Fruit fly (Drosophila melanogaster) whole organism, embryonic: Measurements from ENCODE around the gene CG10086.

Source experiments
- B-H1 ChIP-seq: fragments of 200-800 bp; sonication (Bioruptor generic); IDR thresholded peaks from 3 replicates; pipeline ENCODE4 v1.3.6; 2022; ENCODE audit warnings: missing biosample characterization, missing genetic modification characterization
- CG10366 ChIP-seq: fragments of 200-800 bp; sonication (Bioruptor generic); IDR thresholded peaks from 2 replicates; pipeline ENCODE4 v1.3.6; 2022; ENCODE audit warnings: missing biosample characterization, missing genetic modification characterization
- CG12391 ChIP-seq: fragments of 200-800 bp; sonication (Bioruptor generic); optimal IDR thresholded peaks from 3 replicates; lab custom pipeline; 2018; ENCODE audit warnings: missing biosample characterization, mild to moderate bottlenecking, missing genetic modification characterization, moderate library complexity
- CG13894 ChIP-seq: fragments of 200-800 bp; sonication (Bioruptor generic); optimal IDR thresholded peaks from 3 replicates; lab custom pipeline; 2018; ENCODE audit warnings: missing biosample characterization, mild to moderate bottlenecking, missing genetic modification characterization, moderate library complexity
- CG15601 ChIP-seq: fragments of 200-800 bp; sonication (Bioruptor generic); optimal IDR thresholded peaks from 3 replicates; lab custom pipeline; 2019; ENCODE audit warnings: missing biosample characterization, mild to moderate bottlenecking, missing genetic modification characterization, moderate library complexity
- CG16815 ChIP-seq: fragments of 200-800 bp; sonication (Bioruptor generic); optimal IDR thresholded peaks from 3 replicates; lab custom pipeline; 2017; ENCODE audit warnings: missing biosample characterization, mild to moderate bottlenecking, missing genetic modification characterization
- CG17359 ChIP-seq: fragments of 200-800 bp; sonication (Bioruptor generic); optimal IDR thresholded peaks from 3 replicates; lab custom pipeline; 2018; ENCODE audit warnings: missing biosample characterization, mild to moderate bottlenecking, missing genetic modification characterization, moderate library complexity
- CG17912 ChIP-seq: fragments of 200-800 bp; sonication (Bioruptor generic); optimal IDR thresholded peaks from 2 replicates; lab custom pipeline; 2018; ENCODE audit warnings: missing biosample characterization, mild to moderate bottlenecking, missing genetic modification characterization
- CG18011 ChIP-seq: fragments of 200-800 bp; sonication (Bioruptor generic); optimal IDR thresholded peaks from 2 replicates; lab custom pipeline; 2017; ENCODE audit warnings: missing biosample characterization, missing genetic modification characterization, mild to moderate bottlenecking, moderate library complexity, missing genotype
- CG1832 ChIP-seq: fragments of 200-800 bp; sonication (Bioruptor generic); optimal IDR thresholded peaks from 2 replicates; lab custom pipeline; 2017; ENCODE audit warnings: missing biosample characterization, mild to moderate bottlenecking, missing genetic modification characterization, inconsistent platforms
- CG32532 ChIP-seq: fragments of 200-800 bp; sonication (Bioruptor generic); IDR thresholded peaks from 2 replicates; pipeline ENCODE4 v1.3.6; 2022; ENCODE audit warnings: missing biosample characterization, missing genetic modification characterization
- CG34422 ChIP-seq: fragments of 200-800 bp; sonication (Bioruptor generic); IDR thresholded peaks from 3 replicates; pipeline ENCODE4 v1.3.6; 2022; ENCODE audit warnings: missing biosample characterization, missing genetic modification characterization
- CG3838 ChIP-seq: fragments of 200-800 bp; sonication (Bioruptor generic); optimal IDR thresholded peaks from 3 replicates; lab custom pipeline; 2016; ENCODE audit warnings: missing biosample characterization, missing genetic modification characterization
- CG4820 ChIP-seq: fragments of 200-800 bp; sonication (Bioruptor generic); optimal IDR thresholded peaks from 3 replicates; lab custom pipeline; 2016; ENCODE audit warnings: missing biosample characterization, missing genetic modification characterization
- CG6683 ChIP-seq: fragments of 200-800 bp; sonication (Bioruptor generic); optimal IDR thresholded peaks from 2 replicates; lab custom pipeline; 2017; ENCODE audit warnings: missing biosample characterization, mild to moderate bottlenecking, missing genetic modification characterization, missing genetic modification reagents
- CG9437 ChIP-seq: fragments of 200-800 bp; sonication (Bioruptor generic); optimal IDR thresholded peaks from 2 replicates; lab custom pipeline; 2018; ENCODE audit warnings: missing biosample characterization, mild to moderate bottlenecking, missing genetic modification characterization
- CG9797 ChIP-seq: fragments of 200-800 bp; sonication (Bioruptor generic); optimal IDR thresholded peaks from 3 replicates; lab custom pipeline; 2018; ENCODE audit warnings: missing biosample characterization, mild to moderate bottlenecking, missing genetic modification characterization
- CHES-1-like ChIP-seq: fragments of 200-800 bp; sonication (Bioruptor generic); optimal IDR thresholded peaks from 2 replicates; lab custom pipeline; 2016; ENCODE audit warnings: missing biosample characterization, missing genetic modification characterization
- Camta ChIP-seq: fragments of 200-800 bp; sonication (Bioruptor generic); optimal IDR thresholded peaks from 2 replicates; lab custom pipeline; 2016; ENCODE audit warnings: missing biosample characterization, missing genetic modification characterization
- Deaf1 ChIP-seq: fragments of 200-800 bp; optimal IDR thresholded peaks from 3 replicates; lab custom pipeline; 2019; ENCODE audit warnings: missing biosample characterization, mild to moderate bottlenecking, missing genetic modification characterization, moderate library complexity
- E2f1 ChIP-seq: fragments of 200-800 bp; sonication (Bioruptor generic); IDR thresholded peaks from 2 replicates; pipeline ENCODE4 v1.3.6; 2022; ENCODE audit warnings: missing biosample characterization, missing genetic modification characterization
- Eip74EF ChIP-seq, 2 experiments: fragments of 200-800 bp in 1 of 2; fragments of >200 bp in 1 of 2; sonication (Bioruptor generic) in 1 of 2; optimal IDR thresholded peaks; 2 replicates each; lab custom pipeline; 2017 to 2019; ENCODE audit warnings: missing biosample characterization in 2 of 2, missing genetic modification characterization in 2 of 2, mild to moderate bottlenecking in 1 of 2, moderate library complexity in 1 of 2
- Fer2 ChIP-seq: fragments of 200-800 bp; sonication (Bioruptor generic); optimal IDR thresholded peaks from 2 replicates; lab custom pipeline; 2018; ENCODE audit warnings: missing biosample characterization, mild to moderate bottlenecking, missing genetic modification characterization, moderate library complexity
- Gsc ChIP-seq: fragments of 200-800 bp; sonication (Bioruptor generic); IDR thresholded peaks from 2 replicates; pipeline ENCODE4 v1.3.6; 2022; ENCODE audit warnings: missing biosample characterization, missing genetic modification characterization
- Opbp ChIP-seq: fragments of 200-800 bp; sonication (Bioruptor generic); IDR thresholded peaks from 3 replicates; pipeline ENCODE4 v1.3.6; 2022; ENCODE audit warnings: missing biosample characterization, missing genetic modification characterization; ENCODE audit not compliant: partially characterized antibody
- Side ChIP-seq: fragments of 200-800 bp; sonication (Bioruptor generic); optimal IDR thresholded peaks from 2 replicates; lab custom pipeline; 2016; ENCODE audit warnings: missing biosample characterization, missing genetic modification characterization
- Stat92E ChIP-seq, 3 experiments: fragments of >200 bp in 2 of 3; fragments of 200-800 bp in 1 of 3; sonication (Bioruptor generic) in 1 of 3; optimal IDR thresholded peaks; 2 replicates each; lab custom pipeline; 2017 to 2019; ENCODE audit warnings: missing biosample characterization in 3 of 3, missing genetic modification characterization in 3 of 3, mild to moderate bottlenecking in 1 of 3, moderate library complexity in 1 of 3
- Trl ChIP-seq, 3 experiments: fragments of >200 bp in 2 of 3; fragments of 200-800 bp in 1 of 3; sonication (Bioruptor generic) in 1 of 3; optimal IDR thresholded peaks; 2 replicates in 1 of 3; 3 replicates in 2 of 3; lab custom pipeline; 2016 to 2017; ENCODE audit warnings: missing biosample characterization in 1 of 3, missing genetic modification characterization in 1 of 3
- ab ChIP-seq: fragments of 200-800 bp; sonication (Bioruptor generic); optimal IDR thresholded peaks from 2 replicates; lab custom pipeline; 2016; ENCODE audit warnings: missing biosample characterization, missing genetic modification characterization
- az2 ChIP-seq: fragments of 200-800 bp; sonication (Bioruptor generic); optimal IDR thresholded peaks from 3 replicates; lab custom pipeline; 2016; ENCODE audit warnings: missing biosample characterization, missing genetic modification characterization
- dpn ChIP-seq, 2 experiments: fragments of 200-800 bp; sonication (Bioruptor generic); optimal IDR thresholded peaks; 3 replicates each; lab custom pipeline; 2016; ENCODE audit warnings: missing biosample characterization in 2 of 2, missing genetic modification characterization in 2 of 2
- fru ChIP-seq: fragments of >200 bp; optimal IDR thresholded peaks from 2 replicates; lab custom pipeline; 2017
- jigr1 ChIP-seq: fragments of 200-800 bp; sonication (Bioruptor generic); IDR thresholded peaks from 3 replicates; pipeline ENCODE4 v1.3.6; 2022; ENCODE audit warnings: missing biosample characterization, missing genetic modification characterization
- lbe ChIP-seq: fragments of 200-800 bp; sonication (Bioruptor generic); optimal IDR thresholded peaks from 2 replicates; lab custom pipeline; 2016; ENCODE audit warnings: missing biosample characterization, mild to moderate bottlenecking, missing genetic modification characterization
- pita ChIP-seq: fragments of 200-800 bp; sonication (Bioruptor generic); optimal IDR thresholded peaks from 2 replicates; lab custom pipeline; 2017; ENCODE audit warnings: missing biosample characterization, mild to moderate bottlenecking, missing genetic modification characterization
- psq ChIP-seq: fragments of 200-800 bp; sonication (Bioruptor generic); optimal IDR thresholded peaks from 2 replicates; lab custom pipeline; 2017; ENCODE audit warnings: missing biosample characterization, missing genetic modification characterization
- repo ChIP-seq: fragments of 200-800 bp; sonication (Bioruptor generic); optimal IDR thresholded peaks from 2 replicates; lab custom pipeline; 2016; ENCODE audit warnings: missing biosample characterization, missing genetic modification characterization
- ro ChIP-seq: fragments of 200-800 bp; sonication (Bioruptor generic); IDR thresholded peaks from 2 replicates; pipeline ENCODE4 v1.3.6; 2022; ENCODE audit warnings: missing biosample characterization, missing genetic modification characterization
- sc ChIP-seq, 3 experiments: fragments of >200 bp in 2 of 3; fragments of 200-800 bp in 1 of 3; sonication (Bioruptor generic) in 1 of 3; optimal IDR thresholded peaks; 2 replicates in 2 of 3; 3 replicates in 1 of 3; lab custom pipeline; 2017; ENCODE audit warnings: mild to moderate bottlenecking in 1 of 3, missing biosample characterization in 1 of 3, missing genetic modification characterization in 1 of 3, missing genetic modification reagents in 1 of 3
- schlank ChIP-seq: fragments of 200-800 bp; sonication (Bioruptor generic); optimal IDR thresholded peaks from 2 replicates; lab custom pipeline; 2018; ENCODE audit warnings: missing biosample characterization, mild to moderate bottlenecking, missing genetic modification characterization
- slou ChIP-seq: fragments of 200-800 bp; sonication (Bioruptor generic); optimal IDR thresholded peaks from 3 replicates; lab custom pipeline; 2016; ENCODE audit warnings: missing biosample characterization, missing genetic modification characterization
- sqz ChIP-seq: fragments of 200-800 bp; sonication (Bioruptor generic); optimal IDR thresholded peaks from 3 replicates; lab custom pipeline; 2018; ENCODE audit warnings: missing biosample characterization, mild to moderate bottlenecking, missing genetic modification characterization
- ssp ChIP-seq: fragments of 200-800 bp; sonication (Bioruptor generic); IDR thresholded peaks from 2 replicates; pipeline ENCODE4 v1.3.6; 2022; ENCODE audit warnings: missing biosample characterization, missing genetic modification characterization
- tap ChIP-seq: fragments of 200-800 bp; optimal IDR thresholded peaks from 3 replicates; lab custom pipeline; 2019; ENCODE audit warnings: missing biosample characterization, mild to moderate bottlenecking, missing genetic modification characterization, moderate library complexity
- unc-4 ChIP-seq: fragments of 200-800 bp; sonication (Bioruptor generic); IDR thresholded peaks from 2 replicates; pipeline ENCODE4 v1.3.6; 2022; ENCODE audit warnings: missing biosample characterization, missing genetic modification characterization; ENCODE audit not compliant: partially characterized antibody
- vvl ChIP-seq: fragments of 200-800 bp; sonication (Bioruptor generic); IDR thresholded peaks from 2 replicates; pipeline ENCODE4 v1.3.6; 2022; ENCODE audit warnings: missing biosample characterization, missing genetic modification characterization
- zen2 ChIP-seq: fragments of 200-800 bp; sonication (Bioruptor generic); IDR thresholded peaks from 3 replicates; pipeline ENCODE4 v1.3.6; 2022; ENCODE audit warnings: missing biosample characterization, missing genetic modification characterization; ENCODE audit not compliant: partially characterized antibody
- zf30C ChIP-seq: fragments of 200-800 bp; sonication (Bioruptor generic); optimal IDR thresholded peaks from 3 replicates; lab custom pipeline; 2018; ENCODE audit warnings: missing biosample characterization, mild to moderate bottlenecking, missing genetic modification characterization

The CG10086 gene

DNA sequence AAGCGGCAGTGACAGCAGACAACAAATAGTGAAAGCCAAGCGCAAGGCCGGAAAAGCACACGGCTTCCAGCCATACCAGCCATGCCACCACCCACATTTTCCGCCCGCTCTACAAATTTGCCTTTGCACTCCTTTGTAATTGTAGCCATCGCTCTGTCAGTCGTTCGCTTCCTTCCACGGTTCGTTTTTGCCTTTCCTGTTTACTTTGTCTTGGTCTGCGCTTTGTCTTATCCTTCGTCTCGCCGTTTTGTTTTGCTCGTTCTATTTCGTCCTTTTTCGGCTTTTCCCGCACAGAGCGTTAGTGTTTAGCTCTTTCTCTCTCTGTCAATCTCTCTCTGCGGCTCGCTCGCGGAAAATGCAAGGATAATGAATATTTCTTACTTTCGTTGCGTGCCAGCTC lies 23.1 kb downstream of the CG10086 start:
- TF ChIP-seq psq (GFP tag; lab: Kevin White, UChicago) (peak; percentile 73), CG9797 (GFP tag; lab: Kevin White, UChicago) (no peak), Trl (optimal IDR thresholded peaks at IDR 0.05; lab: Kevin White, UChicago) (peak; percentile 33 to 48), Trl (GFP tag; optimal IDR thresholded peaks at IDR 0.05; lab: Kevin White, UChicago) (no peak), ab (GFP tag; lab: Kevin White, UChicago) (no peak), Deaf1 (tag; lab: Kevin White, UChicago) (peak; percentile 48), Gsc (GFP tag; lab: Robert Waterston, UW) (no peak), dpn (GFP tag; optimal IDR thresholded peaks at IDR 0.05; lab: Kevin White, UChicago) (no peak)

DNA sequence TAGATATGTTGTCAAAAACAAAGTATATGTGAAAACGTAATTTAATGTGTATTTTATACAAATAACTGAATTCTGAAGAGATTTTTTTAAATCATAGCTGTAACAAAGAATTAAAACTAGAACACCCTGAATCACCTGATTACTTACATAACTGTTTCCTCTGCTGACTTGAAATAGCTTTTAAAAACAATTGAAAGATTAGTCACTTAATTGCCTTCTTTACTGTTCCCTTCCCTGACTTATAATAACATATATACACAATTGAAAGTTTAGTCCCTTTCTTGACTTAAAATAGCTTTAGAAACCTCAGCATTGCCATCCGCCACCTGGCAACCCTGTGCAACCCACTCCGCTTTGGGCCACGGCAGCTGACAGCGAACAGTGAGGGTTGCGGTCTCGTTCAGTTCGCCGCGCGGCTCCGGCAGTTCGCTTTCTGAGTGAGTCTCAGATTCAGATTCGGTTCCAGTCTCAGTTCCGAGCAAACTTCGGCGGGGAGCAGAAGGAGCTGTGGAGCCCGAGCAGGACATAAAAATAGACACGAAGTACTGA lies 23.6 kb downstream of the CG10086 start, which contains the start of gene CG34384:
Gene CG34384, plus strand, starts transcription at position 381 of the 549 bp plus-strand sequence.
- TF ChIP-seq schlank (no peak), zen2 (no peak), zf30C (GFP tag; lab: Kevin White, UChicago) (no peak), CG6683 (GFP tag; lab: Kevin White, UChicago) (peak; percentile 52), Opbp (GFP tag; lab: Robert Waterston, UW) (no peak), CG17912 (GFP tag; lab: Kevin White, UChicago) (no peak), ssp (no peak), CG3838 (GFP tag; lab: Kevin White, UChicago) (no peak), ro (GFP tag; lab: Robert Waterston, UW) (no peak), CG34422 (GFP tag; lab: Robert Waterston, UW) (0 out of 3 replicates have a peak, but pooled peaks have one; percentile 25), jigr1 (no peak), CG12391 (tag; lab: Kevin White, UChicago) (peak; percentile 45), Fer2 (tag; lab: Kevin White, UChicago) (peak; percentile 25), CG18011 (GFP tag; lab: Kevin White, UChicago) (peak; percentile 6), repo (GFP tag; lab: Kevin White, UChicago) (no peak), sc (optimal IDR thresholded peaks at IDR 0.05; lab: Kevin White, UChicago) (no peak), sc (GFP tag; optimal IDR thresholded peaks at IDR 0.05; lab: Kevin White, UChicago) (no peak), Eip74EF (GFP tag; optimal IDR thresholded peaks at IDR 0.05; lab: Kevin White, UChicago) (no peak), Side (GFP tag; lab: Kevin White, UChicago) (peak; percentile 31), CG13894 (peak; percentile 45), Camta (peak; percentile 46), Stat92E (GFP tag; optimal IDR thresholded peaks at IDR 0.05; lab: Kevin White, UChicago) (no peak), CG4820 (peak; percentile 60), az2 (GFP tag; lab: Kevin White, UChicago) (peak; percentile 57), CG10366 (GFP tag; lab: Robert Waterston, UW) (no peak), fru (no peak), sqz (no peak), CG17359 (tag; lab: Kevin White, UChicago) (peak; percentile 46), CG32532 (GFP tag; lab: Robert Waterston, UW) (0 out of 2 replicates have a peak, but pooled peaks have one; percentile 36), vvl (GFP tag; lab: Robert Waterston, UW) (no peak), lbe (GFP tag; lab: Kevin White, UChicago) (no peak), CHES-1-like (GFP tag; lab: Kevin White, UChicago) (no peak), CG15601 (no peak), B-H1 (GFP tag; lab: Robert Waterston, UW) (no peak), tap (peak; percentile 54), CG9437 (GFP tag; lab: Kevin White, UChicago) (peak; percentile 40), slou (GFP tag; lab: Kevin White, UChicago) (peak; percentile 21), E2f1 (GFP tag; lab: Robert Waterston, UW) (no peak), pita (GFP tag; lab: Kevin White, UChicago) (no peak), CG16815 (GFP tag; lab: Kevin White, UChicago) (peak; percentile 35), CG1832 (GFP tag; lab: Kevin White, UChicago) (no peak), unc-4 (GFP tag; lab: Robert Waterston, UW) (no peak)
